Worm (Caenorhabditis elegans) whole organism, L1 larva: ENCODE data around the gene F40A3.1.

Source experiments
- ama-1 ChIP-seq: fragments of 150-350 bp; optimal IDR thresholded peaks from 2 replicates; lab custom pipeline; 2014
- blmp-1 ChIP-seq: fragments of 150-350 bp; optimal IDR thresholded peaks from 2 replicates; lab custom pipeline; 2014; ENCODE audit warnings: missing biosample characterization, missing genetic modification characterization
- ceh-82 ChIP-seq, 3 experiments: fragments of 150-350 bp in 1 of 3; sonication (generic microtip) in 2 of 3; optimal IDR thresholded peaks; 2 replicates each; lab custom pipeline; 2014 to 2017; ENCODE audit warnings: missing biosample characterization in 3 of 3, missing genetic modification characterization in 3 of 3
- irx-1 ChIP-seq: sonication (generic microtip); optimal IDR thresholded peaks from 2 replicates; lab custom pipeline; 2016; ENCODE audit warnings: missing genetic modification characterization, missing compliant biosample characterization
- lin-13 ChIP-seq: fragments of 150-350 bp; optimal IDR thresholded peaks from 2 replicates; lab custom pipeline; 2014; ENCODE audit warnings: missing biosample characterization, missing genetic modification reagents, missing genetic modification characterization
- lin-39 ChIP-seq: fragments of 150-350 bp; optimal IDR thresholded peaks from 2 replicates; lab custom pipeline; 2014; ENCODE audit warnings: missing biosample characterization, missing genetic modification reagents, missing genetic modification characterization
- nhr-28 ChIP-seq: fragments of 150-350 bp; optimal IDR thresholded peaks from 2 replicates; lab custom pipeline; 2014; ENCODE audit warnings: missing biosample characterization, missing genetic modification characterization
- tbx-2 ChIP-seq: sonication (generic microtip); optimal IDR thresholded peaks from 2 replicates; lab custom pipeline; 2016; ENCODE audit warnings: missing genetic modification characterization, missing compliant biosample characterization
- unc-62 ChIP-seq: fragments of 150-350 bp; optimal IDR thresholded peaks from 2 replicates; lab custom pipeline; 2014; ENCODE audit warnings: missing biosample characterization, missing genetic modification reagents, missing genetic modification characterization
- ztf-11 ChIP-seq, 2 experiments: sonication (generic microtip); optimal IDR thresholded peaks; 2 replicates each; lab custom pipeline; 2016 to 2017; ENCODE audit warnings: missing genetic modification characterization in 2 of 2, missing biosample characterization in 1 of 2, missing compliant biosample characterization in 1 of 2

ce11 chrV:7937152-7937551, 45.8 kb downstream of the F40A3.1 start, which contains the start of gene srsx-3:
- TF ChIP-seq tbx-2 (tag; lab: Kevin White, UChicago) (no peak), ztf-11 (tag; optimal IDR thresholded peaks at IDR 0.05; lab: Kevin White, UChicago) (no peak), blmp-1 (tag; lab: Kevin White, UChicago) (no peak), nhr-28 (no peak), ama-1 (lab: Kevin White, UChicago) (no peak), lin-13 (no peak), irx-1 (tag; lab: Kevin White, UChicago) (no peak), ceh-82 (tag; optimal IDR thresholded peaks at IDR 0.05; lab: Kevin White, UChicago) (no peak), lin-39 (tag; lab: Kevin White, UChicago) (no peak), unc-62 (no peak)
